Worm (Caenorhabditis elegans) whole organism, L4/young adult: Measurements from ENCODE around the gene C27F2.9.

Experiments
- W03F9.2 ChIP-seq: fragments of 150-350 bp; optimal IDR thresholded peaks from 2 replicates; lab custom pipeline; 2014; ENCODE audit warnings: missing biosample characterization, missing genetic modification characterization
- him-1 ChIP-seq: sonication (generic microtip); optimal IDR thresholded peaks from 2 replicates; lab custom pipeline; 2016; ENCODE audit warnings: missing genotype, missing genetic modification reagents, missing genetic modification characterization, missing compliant biosample characterization

DNA sequence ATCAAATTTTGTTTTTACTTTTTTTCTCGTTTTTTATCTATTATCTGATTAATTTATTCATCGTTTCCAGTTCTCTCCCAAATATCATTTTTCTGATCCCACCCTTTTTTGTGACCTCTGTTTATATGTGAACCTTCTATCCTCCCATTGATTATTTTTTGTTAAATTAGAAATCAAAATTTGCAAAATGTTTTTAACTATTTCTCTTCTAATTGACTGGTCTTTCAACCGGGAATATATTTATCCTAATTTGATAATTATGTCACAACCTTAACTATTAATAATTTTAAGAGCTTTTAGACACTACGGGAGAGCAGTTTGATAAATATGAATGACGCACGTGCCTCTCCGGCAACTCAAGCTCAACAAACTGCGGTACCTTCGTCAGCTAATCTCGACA is 18.6 kb downstream of the C27F2.9 start, which contains the start of gene ntl-9:
- TF ChIP-seq W03F9.2 (tag; lab: Kevin White, UChicago) (no peak), him-1 (tag; lab: Kevin White, UChicago) (no peak)
